Worm (Caenorhabditis elegans): ENCODE data around the gene ubxn-5.

ubxn-5 gene

DNA sequence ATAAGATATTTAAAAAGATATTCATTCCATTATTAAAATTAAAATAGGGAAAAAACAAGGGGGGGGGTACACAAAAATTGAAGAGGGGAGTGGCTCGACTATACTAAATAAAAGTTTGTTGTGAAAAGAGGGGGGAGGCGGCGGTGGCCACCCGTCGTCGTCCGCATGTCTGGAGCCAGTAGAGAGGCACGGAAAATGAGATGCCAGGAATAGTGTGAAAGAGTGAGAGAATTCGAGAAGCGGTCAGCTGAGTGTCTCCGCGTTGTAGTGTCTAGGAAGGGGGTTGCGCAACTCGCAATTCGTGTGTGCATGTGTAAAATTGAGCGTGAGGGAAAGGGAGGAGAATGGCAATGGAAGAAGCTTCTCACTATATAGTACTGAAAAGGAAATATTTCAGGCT is 32.0 kb downstream of the ubxn-5 start (continued):
- TF ChIP-seq nhr-90 (tag; optimal IDR thresholded peaks at IDR 0.05; ENCODE audit: poor library complexity) (no peak), lir-3 (tag; optimal IDR thresholded peaks at IDR 0.05; ENCODE audit: poor library complexity) (no peak)

DNA sequence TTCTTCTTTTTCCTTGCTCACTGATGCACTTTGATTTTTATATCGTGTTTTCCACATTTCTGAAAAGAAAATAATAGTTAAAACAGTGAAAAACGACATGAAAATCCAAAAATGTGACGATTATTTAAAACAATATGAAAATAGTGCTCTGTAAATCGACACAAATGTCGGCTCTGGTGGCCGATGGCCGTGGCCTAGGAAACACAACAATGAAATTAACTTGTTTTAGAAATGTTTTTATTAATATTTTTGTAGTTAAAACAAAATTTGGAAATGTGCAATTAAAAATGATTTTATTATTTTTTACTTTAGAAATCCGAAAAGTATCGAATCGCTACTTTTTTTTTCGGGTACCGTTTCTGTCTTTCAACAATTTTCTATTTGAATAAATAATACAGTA is 33.5 kb downstream of the ubxn-5 start, which contains the start of gene arv-1:
TSS of gene arv-1 (minus strand) at position 65 of the 400 bp plus-strand sequence.
- TF ChIP-seq jun-1 (tag; optimal IDR thresholded peaks at IDR 0.05) (no peak), ets-5 (GFP tag; IDR thresholded peaks at IDR 0.05) (no peak), hlh-4 (tag; optimal IDR thresholded peaks at IDR 0.05) (no peak), fos-1 (tag; optimal IDR thresholded peaks at IDR 0.05) (no peak), ama-1 (optimal IDR thresholded peaks at IDR 0.05) (no peak), fkh-4 (tag; optimal IDR thresholded peaks at IDR 0.05; ENCODE audit: borderline replicate concordance) (peak; percentile 79), sup-37 (GFP tag; optimal IDR thresholded peaks at IDR 0.05) (no peak), lin-39 (tag; optimal IDR thresholded peaks at IDR 0.05) (no peak), Y116A8C.19 (tag; optimal IDR thresholded peaks at IDR 0.05; ENCODE audit: borderline replicate concordance) (no peak), mef-2 (tag; optimal IDR thresholded peaks at IDR 0.05) (no peak), grh-1 (GFP tag; IDR thresholded peaks at IDR 0.05) (no peak; the same call in 1 of the 2 replicates), isw-1 (GFP tag; IDR thresholded peaks at IDR 0.05) (peak; percentile 43), vab-15 (tag; optimal IDR thresholded peaks at IDR 0.05) (no peak), mab-9 (GFP tag; IDR thresholded peaks at IDR 0.05) (no peak), C34B4.2 (tag; optimal IDR thresholded peaks at IDR 0.05) (no peak), unc-86 (tag; optimal IDR thresholded peaks at IDR 0.05) (peak; percentile 42), efl-3 (GFP tag; optimal IDR thresholded peaks at IDR 0.05) (no peak), nhr-77 (tag; optimal IDR thresholded peaks at IDR 0.05) (no peak), dpl-1 (GFP tag; optimal IDR thresholded peaks at IDR 0.05) (peak; percentile 51 to 72 (median 70)), fkh-8 (tag; optimal IDR thresholded peaks at IDR 0.05) (peak; percentile 58), ceh-90 (tag; optimal IDR thresholded peaks at IDR 0.05) (peak; percentile 82), irx-1 (tag; optimal IDR thresholded peaks at IDR 0.05) (peak; percentile 75), egl-13 (tag; optimal IDR thresholded peaks at IDR 0.05) (peak; percentile 74), xbp-1 (tag; optimal IDR thresholded peaks at IDR 0.05) (peak; percentile 72), zag-1 (tag; optimal IDR thresholded peaks at IDR 0.05) (no peak), sox-4 (tag; optimal IDR thresholded peaks at IDR 0.05) (peak; percentile 36), ztf-11 (tag; optimal IDR thresholded peaks at IDR 0.05) (peak in 1 of 2 experiments; percentile 78), ceh-63 (GFP tag; optimal IDR thresholded peaks at IDR 0.05) (no peak), nhr-84 (tag; optimal IDR thresholded peaks at IDR 0.05) (no peak), pqm-1 (tag; optimal IDR thresholded peaks at IDR 0.05) (no peak), nhr-20 (tag; optimal IDR thresholded peaks at IDR 0.05) (peak; percentile 71), nhr-12 (tag; optimal IDR thresholded peaks at IDR 0.05) (no peak), dsc-1 (tag; optimal IDR thresholded peaks at IDR 0.05) (peak; percentile 65), F16B12.6 (tag; optimal IDR thresholded peaks at IDR 0.05) (peak; percentile 31), lir-3 (tag; optimal IDR thresholded peaks at IDR 0.05; ENCODE audit: poor library complexity) (peak; percentile 89), aly-2 (tag; optimal IDR thresholded peaks at IDR 0.05) (no peak), nhr-19 (GFP tag; conservative IDR thresholded peaks at IDR 0.05) (peak; percentile 63), mep-1 (tag; optimal IDR thresholded peaks at IDR 0.05) (peak; percentile 63), hlh-17 (GFP tag; optimal IDR thresholded peaks at IDR 0.05; ENCODE audit: borderline replicate concordance) (no peak), elt-3 (tag; optimal IDR thresholded peaks at IDR 0.05) (peak in 1 of 6 experiments; percentile 51), lin-15B (tag; optimal IDR thresholded peaks at IDR 0.05) (peak; percentile 49), nhr-71 (tag; optimal IDR thresholded peaks at IDR 0.05) (peak; percentile 79), lin-13 (GFP tag; optimal IDR thresholded peaks at IDR 0.05) (no peak), ces-1 (GFP tag; optimal IDR thresholded peaks at IDR 0.05) (no peak), rnt-1 (tag; optimal IDR thresholded peaks at IDR 0.05) (peak; percentile 92), lin-35 (GFP tag; optimal IDR thresholded peaks at IDR 0.05) (peak; percentile 43 to 72), lsy-2 (tag; optimal IDR thresholded peaks at IDR 0.05) (peak; percentile 82 to 83), efl-1 (optimal IDR thresholded peaks at IDR 0.05) (peak; percentile 68 to 72), efl-1 (GFP tag; optimal IDR thresholded peaks at IDR 0.05 in 1 of 2) (peak; percentile 59 to 97), skn-1 (tag; optimal IDR thresholded peaks at IDR 0.05) (peak; percentile 5), nhr-85 (tag) (peak; percentile 67)

Measured in whole organism, L1 larva.